Fruit fly (Drosophila melanogaster) whole organism: ENCODE data around the gene CG4511.

Experiments used
- CG8478 ChIP-seq: fragments of >200 bp; optimal IDR thresholded peaks from 2 replicates; lab custom pipeline; 2018; ENCODE audit warnings: inconsistent platforms
- Dll ChIP-seq: fragments of >200 bp; optimal IDR thresholded peaks from 2 replicates; lab custom pipeline; 2017
- EcR ChIP-seq, 2 experiments: fragments of >200 bp; optimal IDR thresholded peaks; 2 replicates each; lab custom pipeline; 2017; ENCODE audit warnings: missing biosample characterization in 2 of 2, missing genetic modification characterization in 2 of 2, missing genetic modification reagents in 2 of 2
- pan ChIP-seq: fragments of >200 bp; optimal IDR thresholded peaks from 2 replicates; lab custom pipeline; 2017
- psq ChIP-seq: fragments of >200 bp; optimal IDR thresholded peaks from 2 replicates; lab custom pipeline; 2017
- usp ChIP-seq: fragments of >200 bp; optimal IDR thresholded peaks from 2 replicates; lab custom pipeline; 2017; ENCODE audit warnings: missing biosample characterization, missing genetic modification characterization, mixed read lengths

CG4511 gene

DNA sequence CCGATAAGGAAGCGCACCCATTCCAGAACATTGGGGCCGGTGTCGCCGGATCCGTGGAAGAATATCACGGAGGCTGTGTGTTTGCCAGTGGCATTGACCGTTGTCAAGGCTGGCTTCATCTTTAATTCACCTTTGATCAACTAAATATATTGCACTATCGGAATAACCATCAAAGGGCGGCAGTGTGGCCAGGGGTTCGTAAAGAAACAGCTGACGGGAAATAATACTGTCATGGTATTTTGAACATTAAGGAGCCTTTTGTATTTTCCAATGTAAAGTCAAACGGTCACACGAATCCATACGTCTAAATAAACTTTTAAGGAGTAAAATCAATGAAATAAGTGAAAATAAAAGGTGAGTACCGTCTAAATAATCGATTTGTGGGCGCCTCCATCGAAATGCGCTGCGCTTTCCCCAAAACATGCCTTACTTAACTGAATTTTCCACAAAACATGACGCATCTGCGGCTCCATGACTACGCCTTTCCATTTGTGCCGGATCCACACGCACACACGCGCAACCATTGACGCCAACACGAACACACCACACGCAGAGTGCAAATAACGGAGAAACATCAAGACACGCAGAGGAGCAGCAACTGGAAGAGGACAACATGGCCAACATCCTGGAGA is at the start of gene CG4511, which contains the start of gene CG6567:
Gene CG4511 (plus strand): TSS at position 259 of the 632 bp plus-strand sequence.
Gene CG6567 (minus strand): TSS at position 209 of the 632 bp plus-strand sequence.
- no peak for TF ChIP-seq Dll
- no peak for TF ChIP-seq usp
- TF ChIP-seq psq (lab: Kevin White, UChicago) = no peak
- TF ChIP-seq pan (lab: Kevin White, UChicago) = no peak
- no peak for TF ChIP-seq EcR (GFP tag; optimal IDR thresholded peaks at IDR 0.05; lab: Kevin White, UChicago)
- TF ChIP-seq CG8478 = no peak

DNA sequence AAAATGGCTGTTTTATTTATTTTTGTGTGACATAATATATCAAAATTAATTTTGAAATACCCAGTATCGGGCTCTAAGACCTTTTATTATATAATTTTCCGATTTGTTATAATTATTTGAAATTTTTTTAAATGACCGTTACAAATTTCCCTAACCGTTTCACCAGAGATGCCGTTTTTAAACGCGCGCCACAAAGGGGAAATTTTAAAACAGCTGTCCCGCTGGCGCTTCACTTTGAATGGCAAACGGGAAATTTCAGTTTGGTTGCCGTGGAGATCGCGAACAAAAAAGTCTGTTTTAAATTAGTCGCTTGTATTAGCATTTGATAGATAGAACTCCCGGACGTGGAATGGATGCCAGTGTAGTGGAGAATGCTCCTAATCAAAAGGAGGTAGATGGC is 39.3 kb upstream of the CG4511 start, which contains the start of the genes CG14693 and TTLL15:
Gene CG14693 (minus strand): TSS at position 16 of the 400 bp plus-strand sequence.
Gene TTLL15 (plus strand): TSS at position 257 of the 400 bp plus-strand sequence.
- TF ChIP-seq usp (no peak), pan (lab: Kevin White, UChicago) (no peak), CG8478 (no peak)

DNA sequence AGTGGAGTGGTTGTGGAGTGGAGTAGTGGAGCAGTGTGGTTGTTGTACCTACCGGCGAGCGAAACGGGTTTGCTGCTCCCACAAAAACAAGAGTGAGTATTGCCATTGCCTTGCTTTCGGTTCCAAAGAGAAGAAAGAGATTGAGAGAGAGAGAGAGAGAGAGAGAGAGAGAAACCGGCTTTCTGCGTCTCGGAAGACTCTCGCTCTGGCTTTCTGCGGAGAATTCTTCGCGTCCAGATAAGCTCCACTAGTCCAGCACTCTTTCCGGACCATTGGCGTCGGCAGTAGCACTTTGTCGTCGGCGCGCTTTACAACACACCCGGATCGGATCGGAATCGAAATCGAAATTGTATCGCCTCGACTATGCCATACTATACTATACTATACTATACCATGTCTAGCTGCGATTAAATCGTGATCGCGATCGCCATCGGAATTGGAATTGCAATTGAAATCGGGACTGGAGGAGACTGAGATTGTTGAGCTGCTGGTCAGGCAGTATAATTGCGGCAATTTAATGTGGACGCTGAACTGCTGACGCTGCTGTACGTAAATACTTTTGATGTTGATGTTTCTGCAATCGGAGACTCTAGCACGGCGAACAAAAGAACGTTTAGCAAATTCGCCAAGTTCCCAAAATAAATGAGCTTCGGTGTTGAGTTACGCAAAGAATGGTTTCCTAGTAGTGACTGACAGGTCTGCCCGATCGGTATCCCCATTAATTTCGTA is 27.3 kb upstream of the CG4511 start, which contains the start of gene Cad86C:
Gene Cad86C (plus strand): TSS at position 284 of the 729 bp plus-strand sequence.
- TF ChIP-seq psq (lab: Kevin White, UChicago) = no peak
- TF ChIP-seq usp = no peak
- peak; percentile 84 for TF ChIP-seq Dll

DNA sequence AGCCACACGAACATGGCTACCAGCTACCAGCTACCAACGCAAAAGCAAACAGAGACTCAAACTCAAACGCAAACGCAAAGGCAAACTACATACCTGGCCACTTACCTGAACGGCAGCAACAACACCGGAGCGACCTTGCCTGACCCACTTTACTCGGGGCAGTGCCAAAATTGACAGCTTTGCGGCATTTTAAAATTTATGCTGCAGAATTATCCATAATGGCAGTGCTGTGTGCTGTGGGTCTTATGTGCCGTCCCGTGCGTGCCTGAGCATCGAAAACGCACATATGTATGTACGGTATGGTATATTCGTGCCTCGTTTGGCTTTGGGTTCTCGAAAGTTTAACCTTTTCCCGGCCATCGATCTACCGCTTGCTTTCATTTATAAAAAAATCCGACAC is 25.6 kb upstream of the CG4511 start:
- TF ChIP-seq EcR (GFP tag; optimal IDR thresholded peaks at IDR 0.05; lab: Kevin White, UChicago) = no peak

DNA sequence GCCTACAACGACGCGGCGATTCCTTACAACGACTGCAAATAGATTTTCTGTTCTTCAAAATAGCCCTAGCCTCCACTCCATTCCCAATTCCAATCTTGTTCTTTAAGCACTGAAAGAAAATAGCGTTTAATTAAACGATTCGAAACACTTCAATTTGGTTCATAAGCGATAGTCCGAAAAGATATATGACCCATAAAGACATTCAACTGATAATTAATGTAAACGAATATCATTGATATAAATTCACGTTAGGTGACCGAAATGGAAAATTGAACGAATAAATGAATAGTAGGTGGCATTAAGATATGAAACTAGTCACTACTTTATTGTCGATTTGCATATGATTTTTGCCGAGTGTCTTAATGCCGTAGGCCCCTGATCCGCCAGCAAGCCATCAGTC is 24.6 kb upstream of the CG4511 start:
- TF ChIP-seq pan (lab: Kevin White, UChicago) = no peak
- no peak for TF ChIP-seq psq (lab: Kevin White, UChicago)
- TF ChIP-seq CG8478 = no peak
- no peak for TF ChIP-seq EcR (GFP tag; optimal IDR thresholded peaks at IDR 0.05; lab: Kevin White, UChicago)
- no peak for TF ChIP-seq usp
- no peak for TF ChIP-seq Dll

DNA sequence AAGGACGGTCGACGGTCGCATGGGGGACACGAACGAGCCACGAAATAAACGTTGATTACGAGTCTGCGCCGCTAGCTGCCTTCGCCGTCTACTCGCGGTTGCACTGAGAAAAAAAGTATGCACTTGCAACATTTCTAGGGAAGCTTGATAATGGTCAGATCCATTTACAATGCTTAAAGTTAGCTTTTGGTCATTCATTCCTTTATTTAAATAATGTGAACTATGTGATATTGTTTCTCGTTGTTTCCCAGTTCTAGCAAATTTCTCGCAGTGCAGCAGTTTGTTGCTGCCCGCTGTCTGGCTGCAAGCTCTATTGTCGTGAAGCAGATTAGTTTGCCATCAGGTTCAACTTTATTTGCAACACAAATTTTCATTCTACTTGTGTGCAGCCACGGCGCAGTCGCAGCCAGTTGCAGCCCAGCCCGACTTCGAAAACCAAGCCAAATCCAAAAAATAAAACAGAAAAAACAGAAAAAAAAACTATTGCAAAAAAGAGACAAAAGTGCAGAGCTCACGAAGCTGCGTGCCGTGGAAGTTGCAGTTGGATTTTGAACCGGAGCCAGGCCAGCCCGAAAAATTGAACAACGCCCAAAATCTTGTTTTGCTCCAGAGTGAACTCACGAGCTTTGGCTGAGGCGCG is 21.7 kb upstream of the CG4511 start:
- TF ChIP-seq EcR (GFP tag; optimal IDR thresholded peaks at IDR 0.05; lab: Kevin White, UChicago) (no peak), pan (lab: Kevin White, UChicago) (no peak), CG8478 (no peak), psq (lab: Kevin White, UChicago) (no peak), usp (no peak), Dll (no peak)

DNA sequence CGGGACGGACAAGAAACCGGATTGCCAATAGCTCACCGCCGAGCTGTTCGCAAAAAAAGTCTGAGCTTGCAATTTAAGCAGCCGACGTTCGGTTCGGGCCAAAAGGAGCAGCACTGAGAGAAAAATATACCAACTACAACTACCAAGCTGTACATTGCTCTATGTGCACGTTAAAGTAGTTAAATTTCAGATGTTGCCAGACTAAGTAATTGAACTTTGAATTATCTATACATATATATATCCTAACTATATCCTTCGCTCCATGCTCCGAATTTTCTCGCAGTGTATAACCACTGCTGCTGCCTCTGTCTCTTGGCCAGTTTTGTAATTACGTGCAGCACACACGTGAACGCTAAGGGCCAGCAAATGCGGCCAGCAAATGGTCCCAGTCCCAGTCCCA is 19.4 kb upstream of the CG4511 start:
- TF ChIP-seq CG8478 (no peak), usp (no peak), psq (lab: Kevin White, UChicago) (no peak)

DNA sequence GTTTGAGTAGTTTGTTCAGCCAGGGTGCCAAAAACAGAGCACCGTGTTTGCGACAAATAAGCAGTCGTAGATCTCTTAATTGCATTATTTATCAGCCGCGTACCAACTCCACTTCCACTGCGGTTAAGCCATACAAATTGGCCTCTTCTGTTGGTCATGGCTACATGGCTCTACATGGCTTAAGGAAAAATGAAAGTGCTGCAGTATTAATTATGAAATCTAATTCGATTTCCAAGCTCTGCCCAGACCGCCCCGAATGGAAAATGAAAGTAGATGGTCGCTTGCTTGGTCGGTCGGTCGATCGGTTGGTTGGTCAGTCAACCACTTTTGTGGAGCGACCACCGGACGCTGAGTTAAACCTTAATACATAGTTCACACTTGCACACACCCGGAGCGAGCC is 17.4 kb upstream of the CG4511 start:
- TF ChIP-seq EcR (GFP tag; optimal IDR thresholded peaks at IDR 0.05; lab: Kevin White, UChicago) (no peak), CG8478 (no peak), pan (lab: Kevin White, UChicago) (no peak), usp (no peak), Dll (no peak), psq (lab: Kevin White, UChicago) (no peak)

DNA sequence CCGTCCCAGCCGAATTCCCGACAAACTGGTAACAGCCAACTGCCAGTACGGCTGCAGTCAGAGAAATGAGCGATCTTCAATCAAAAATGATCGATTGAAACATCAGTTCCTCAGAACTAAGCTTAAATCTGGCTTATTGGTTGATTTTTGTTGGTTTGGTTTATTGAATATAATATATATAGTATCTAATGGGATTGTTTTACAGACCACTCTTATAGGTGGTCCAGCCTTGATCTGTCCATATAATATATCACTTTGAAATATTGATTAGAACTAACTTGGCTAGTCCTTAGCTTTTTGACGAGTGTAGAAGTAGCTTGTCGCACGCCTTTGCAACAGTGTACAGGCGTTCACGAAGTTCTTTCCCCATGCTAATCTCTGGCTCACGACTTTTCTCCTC is 11.9 kb upstream of the CG4511 start:
- TF ChIP-seq psq (lab: Kevin White, UChicago) (no peak), Dll (no peak), EcR (GFP tag; optimal IDR thresholded peaks at IDR 0.05; lab: Kevin White, UChicago) (no peak), CG8478 (no peak), pan (lab: Kevin White, UChicago) (no peak), usp (no peak)

DNA sequence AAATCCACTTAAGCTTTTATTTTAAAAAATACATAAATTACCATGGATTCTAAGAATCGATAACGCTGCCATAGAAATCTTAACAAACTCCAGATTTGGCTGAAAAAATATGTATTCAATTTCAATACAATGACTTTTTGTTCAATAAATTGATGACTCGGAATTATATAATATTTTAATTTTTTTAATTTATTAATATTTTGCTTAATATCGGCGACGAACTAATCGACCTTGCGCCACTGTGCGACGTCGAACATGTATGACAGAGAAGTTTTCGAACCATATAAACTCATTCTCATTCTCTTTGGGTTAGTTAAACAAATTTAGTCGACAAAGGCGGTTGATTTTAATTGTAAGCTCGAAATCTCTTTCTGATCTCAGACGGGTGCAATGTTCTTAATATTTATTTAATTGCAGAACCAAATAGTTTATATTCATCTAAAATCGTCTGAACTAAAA is 4.8 kb upstream of the CG4511 start, which contains the start of gene CG42394:
Gene CG42394 (plus strand): TSS at position 311 of the 459 bp plus-strand sequence.
- no peak for TF ChIP-seq Dll
- TF ChIP-seq pan (lab: Kevin White, UChicago) = no peak
- no peak for TF ChIP-seq usp
- no peak for TF ChIP-seq psq (lab: Kevin White, UChicago)
- no peak for TF ChIP-seq CG8478

DNA sequence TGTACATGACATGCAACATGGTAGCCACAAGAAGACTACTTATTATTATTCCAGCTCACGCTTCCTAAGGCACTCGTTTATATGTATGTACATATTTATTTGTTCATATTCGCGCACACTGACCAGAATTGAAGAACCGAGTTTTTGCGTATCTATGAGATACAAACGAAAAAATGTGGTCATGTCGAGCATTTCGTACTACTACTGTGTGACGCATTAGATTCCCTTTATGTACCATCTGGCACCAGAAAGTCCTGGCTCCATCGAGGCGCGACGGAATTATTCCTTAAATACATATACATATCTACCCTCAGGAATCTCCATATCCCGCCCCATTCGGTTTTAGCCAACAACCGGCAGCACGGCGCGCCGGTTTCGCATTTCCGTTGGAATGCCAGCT is 3.7 kb upstream of the CG4511 start:
- no peak for TF ChIP-seq EcR (GFP tag; optimal IDR thresholded peaks at IDR 0.05; lab: Kevin White, UChicago)
- peak; percentile 44 for TF ChIP-seq pan (lab: Kevin White, UChicago)

DNA sequence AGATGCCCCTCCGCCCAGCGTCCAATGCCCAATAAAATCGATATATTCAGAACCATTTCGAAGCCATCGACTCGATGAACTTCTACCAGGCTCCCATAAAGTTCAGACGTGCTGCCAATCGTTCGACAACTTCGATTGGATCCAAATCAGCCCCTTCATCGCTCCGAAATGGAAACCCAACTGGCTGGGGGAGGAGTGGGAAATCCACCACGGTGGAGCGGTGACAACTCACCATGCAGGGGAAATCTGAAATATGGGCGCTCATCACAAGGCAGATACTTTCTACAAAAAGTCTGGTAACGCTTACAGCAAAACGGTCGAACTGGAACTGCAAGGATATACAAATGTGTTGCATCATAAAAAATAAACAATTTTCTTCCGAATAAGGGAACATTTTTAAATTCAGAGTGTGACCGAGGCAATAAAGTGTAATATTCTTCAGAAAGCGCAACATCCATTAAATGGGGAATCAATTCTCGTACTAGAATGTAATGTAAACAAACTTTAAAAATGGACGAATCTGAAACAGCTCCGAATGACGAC is 2.0 kb upstream of the CG4511 start, which contains the start of gene CG4565:
Gene CG4565 (plus strand): TSS at position 493 of the 543 bp plus-strand sequence.
- TF ChIP-seq CG8478 (no peak), psq (lab: Kevin White, UChicago) (no peak), usp (no peak), pan (lab: Kevin White, UChicago) (no peak), EcR (GFP tag; optimal IDR thresholded peaks at IDR 0.05; lab: Kevin White, UChicago) (no peak), Dll (no peak)
